Fruit fly (Drosophila melanogaster): ENCODE measurements around the gene CG42542.
A peak's percentile ranks its signal among the peaks of the same experiment; 100 is the strongest.

CG42542 gene

dm6 chr3R:15208712-15209499 lies 12.5 kb downstream of the CG42542 start, which contains the start of the genes Spn88Eb and Mau2:
Spn88Eb (minus strand) TSS chr3R:15208762.
Mau2 (plus strand) TSS chr3R:15209204.
- peak; percentile 68 for TF ChIP-seq Mnt (GFP tag; optimal IDR thresholded peaks at IDR 0.05)
- no peak for TF ChIP-seq Hr96 (GFP tag; optimal IDR thresholded peaks at IDR 0.05)
- peak; percentile 33 for TF ChIP-seq CG33017 (tag; optimal IDR thresholded peaks at IDR 0.05)
- no peak for TF ChIP-seq kay (GFP tag; ENCODE audit: borderline replicate concordance)
- TF ChIP-seq CG1620 (GFP tag; optimal IDR thresholded peaks at IDR 0.05), result peak; percentile 73
- peak; percentile 56 for TF ChIP-seq CG7101 (tag; optimal IDR thresholded peaks at IDR 0.05)
- TF ChIP-seq bab1 (GFP tag; optimal IDR thresholded peaks at IDR 0.05), result peak; percentile 2
- TF ChIP-seq ovo (GFP tag; optimal IDR thresholded peaks at IDR 0.05), result peak; percentile 21
- peak; percentile 25 for TF ChIP-seq tj (GFP tag; optimal IDR thresholded peaks at IDR 0.05)
- peak; percentile 74 for TF ChIP-seq toe (GFP tag; optimal IDR thresholded peaks at IDR 0.05)
- TF ChIP-seq CG14711 (tag; optimal IDR thresholded peaks at IDR 0.05), result peak; percentile 43
- TF ChIP-seq cic (GFP tag; optimal IDR thresholded peaks at IDR 0.05), result peak; percentile 45
- TF ChIP-seq CG12768 (GFP tag; optimal IDR thresholded peaks at IDR 0.05), result peak; percentile 62
- TF ChIP-seq Crg-1 (GFP tag; optimal IDR thresholded peaks at IDR 0.05), result peak; percentile 55
- TF ChIP-seq CG7045 (GFP tag; optimal IDR thresholded peaks at IDR 0.05), result peak; percentile 54
- TF ChIP-seq CG11617 (GFP tag; optimal IDR thresholded peaks at IDR 0.05), result peak; percentile 58
- peak; percentile 59 for TF ChIP-seq pad (GFP tag; optimal IDR thresholded peaks at IDR 0.05)
- TF ChIP-seq cnc (optimal IDR thresholded peaks at IDR 0.05), result no peak
- no peak for TF ChIP-seq CG5204 (GFP tag; optimal IDR thresholded peaks at IDR 0.05)
- TF ChIP-seq Clk (GFP tag; optimal IDR thresholded peaks at IDR 0.05), result peak; percentile 71

- TF ChIP-seq Hr96 (GFP tag; optimal IDR thresholded peaks at IDR 0.05), result no peak
- peak; percentile 9 for TF ChIP-seq CG7101 (tag; optimal IDR thresholded peaks at IDR 0.05)
- no peak for TF ChIP-seq ovo (GFP tag; optimal IDR thresholded peaks at IDR 0.05)
- no peak for TF ChIP-seq cic (GFP tag; optimal IDR thresholded peaks at IDR 0.05)
- no peak for TF ChIP-seq CG5204 (GFP tag; optimal IDR thresholded peaks at IDR 0.05)
- no peak for TF ChIP-seq CG7045 (GFP tag; optimal IDR thresholded peaks at IDR 0.05)
- TF ChIP-seq pad (GFP tag; optimal IDR thresholded peaks at IDR 0.05), result peak; percentile 15
- TF ChIP-seq CG12768 (GFP tag; optimal IDR thresholded peaks at IDR 0.05), result no peak
- no peak for TF ChIP-seq Crg-1 (GFP tag; optimal IDR thresholded peaks at IDR 0.05)
- TF ChIP-seq CG11617 (GFP tag; optimal IDR thresholded peaks at IDR 0.05), result peak; percentile 29
- TF ChIP-seq CG1620 (GFP tag; optimal IDR thresholded peaks at IDR 0.05), result no peak
- peak; percentile 5 for TF ChIP-seq toe (GFP tag; optimal IDR thresholded peaks at IDR 0.05)
- no peak for TF ChIP-seq CG33017 (tag; optimal IDR thresholded peaks at IDR 0.05)
- TF ChIP-seq Clk (GFP tag; optimal IDR thresholded peaks at IDR 0.05), result no peak
- no peak for TF ChIP-seq kay (GFP tag; ENCODE audit: borderline replicate concordance)
- TF ChIP-seq tj (GFP tag; optimal IDR thresholded peaks at IDR 0.05), result no peak
- no peak for TF ChIP-seq cnc (optimal IDR thresholded peaks at IDR 0.05)
- TF ChIP-seq bab1 (GFP tag; optimal IDR thresholded peaks at IDR 0.05), result peak; percentile 9
- no peak for TF ChIP-seq Mnt (GFP tag; optimal IDR thresholded peaks at IDR 0.05)
- peak; percentile 28 for TF ChIP-seq CG14711 (tag; optimal IDR thresholded peaks at IDR 0.05)
Measured at dm6 chr3R:15213362-15213989, 17.1 kb downstream of the CG42542 start, which contains the start of the genes CG6654 and CG4210. CG6654 (minus strand) TSS chr3R:15213658. CG4210 (plus strand) TSS chr3R:15213974.

- no peak for TF ChIP-seq CG5204 (GFP tag; optimal IDR thresholded peaks at IDR 0.05)
- TF ChIP-seq pad (GFP tag; optimal IDR thresholded peaks at IDR 0.05), result peak; percentile 83
- no peak for TF ChIP-seq Hr96 (GFP tag; optimal IDR thresholded peaks at IDR 0.05)
- TF ChIP-seq Clk (GFP tag; optimal IDR thresholded peaks at IDR 0.05), result peak; percentile 87
- peak; percentile 89 for TF ChIP-seq CG7101 (tag; optimal IDR thresholded peaks at IDR 0.05)
- peak; percentile 87 for TF ChIP-seq CG11617 (GFP tag; optimal IDR thresholded peaks at IDR 0.05)
- TF ChIP-seq ovo (GFP tag; optimal IDR thresholded peaks at IDR 0.05), result no peak
- TF ChIP-seq cnc (optimal IDR thresholded peaks at IDR 0.05), result no peak
- TF ChIP-seq toe (GFP tag; optimal IDR thresholded peaks at IDR 0.05), result peak; percentile 95
- peak; percentile 89 for TF ChIP-seq CG33017 (tag; optimal IDR thresholded peaks at IDR 0.05)
- peak; percentile 53 for TF ChIP-seq Crg-1 (GFP tag; optimal IDR thresholded peaks at IDR 0.05)
- TF ChIP-seq Mnt (GFP tag; optimal IDR thresholded peaks at IDR 0.05), result peak; percentile 82
- peak; percentile 93 for TF ChIP-seq CG7045 (GFP tag; optimal IDR thresholded peaks at IDR 0.05)
- peak; percentile 74 for TF ChIP-seq bab1 (GFP tag; optimal IDR thresholded peaks at IDR 0.05)
- TF ChIP-seq CG1620 (GFP tag; optimal IDR thresholded peaks at IDR 0.05), result peak; percentile 83
- TF ChIP-seq cic (GFP tag; optimal IDR thresholded peaks at IDR 0.05), result peak; percentile 48
- no peak for TF ChIP-seq kay (GFP tag; ENCODE audit: borderline replicate concordance)
- TF ChIP-seq tj (GFP tag; optimal IDR thresholded peaks at IDR 0.05), result peak; percentile 54
- peak; percentile 96 for TF ChIP-seq CG12768 (GFP tag; optimal IDR thresholded peaks at IDR 0.05)
- TF ChIP-seq CG14711 (tag; optimal IDR thresholded peaks at IDR 0.05), result peak; percentile 91
Measured at dm6 chr3R:15218824-15219576, 22.6 kb downstream of the CG42542 start, which contains the start of the genes SIDL and CG12241. SIDL (minus strand) TSS chr3R:15218874. CG12241 (plus strand) TSS chr3R:15219256.

dm6 chr3R:15222973-15223372 lies 26.6 kb downstream of the CG42542 start, which contains the start of gene Polr2G:
Polr2G (minus strand) TSS chr3R:15223180.
- TF ChIP-seq cnc (optimal IDR thresholded peaks at IDR 0.05) (no peak), bab1 (GFP tag; optimal IDR thresholded peaks at IDR 0.05) (peak; percentile 30), CG7101 (tag; optimal IDR thresholded peaks at IDR 0.05) (no peak)

All from whole organism, adult.